Worm (Caenorhabditis elegans) whole organism, L4 larva: Measurements from ENCODE around the gene dpy-21.
A peak's percentile ranks its signal among the peaks of the same experiment; 100 is the strongest.

Experiments
- F26F4.8 ChIP-seq: fragments of 200-800 bp; sonication (Bioruptor generic); conservative IDR thresholded peaks from 2 replicates; pipeline ENCODE4 v1.3.6; 2022; ENCODE audit warnings: missing genetic modification characterization, missing compliant biosample characterization
- T20F7.1 ChIP-seq: fragments of 200-800 bp; sonication (Bioruptor generic); optimal IDR thresholded peaks from 2 replicates; lab custom pipeline; 2018; ENCODE audit warnings: mild to moderate bottlenecking, missing genetic modification characterization, missing compliant biosample characterization
- Y48G9A.11 ChIP-seq: fragments of 200-800 bp; sonication (Bioruptor generic); IDR thresholded peaks from 2 replicates; pipeline ENCODE4 v1.3.6; 2022; ENCODE audit warnings: missing genetic modification reagents, missing genetic modification characterization, missing compliant biosample characterization
- Y75B8A.6 ChIP-seq: fragments of 200-800 bp; sonication (Bioruptor generic); IDR thresholded peaks from 2 replicates; pipeline ENCODE4 v1.3.6; 2022; ENCODE audit warnings: missing genetic modification reagents, missing genetic modification characterization, missing compliant biosample characterization
- ZK546.5 ChIP-seq, 2 experiments: sonication (generic microtip); optimal IDR thresholded peaks; 2 replicates each; lab custom pipeline; 2017; ENCODE audit warnings: missing biosample characterization in 2 of 2, missing genetic modification characterization in 2 of 2
- aha-1 ChIP-seq: fragments of 150-350 bp; peaks from one replicate; lab custom pipeline; 2014; ENCODE audit warnings: missing biosample characterization, missing genetic modification characterization
- attf-4 ChIP-seq: sonication (generic microtip); optimal IDR thresholded peaks from 3 replicates; lab custom pipeline; 2017; ENCODE audit warnings: missing biosample characterization, missing genetic modification characterization
- ceh-32 ChIP-seq: sonication (generic microtip); optimal IDR thresholded peaks from 2 replicates; lab custom pipeline; 2016; ENCODE audit warnings: mild to moderate bottlenecking, missing genetic modification characterization, missing compliant biosample characterization; ENCODE audit not compliant: poor library complexity
- ceh-44 ChIP-seq: fragments of 200-800 bp; sonication (Bioruptor generic); IDR thresholded peaks from 2 replicates; pipeline ENCODE4 v1.3.6; 2022; ENCODE audit warnings: missing genetic modification reagents, missing genetic modification characterization, missing compliant biosample characterization
- ceh-82 ChIP-seq: sonication (generic microtip); optimal IDR thresholded peaks from 2 replicates; lab custom pipeline; 2017; ENCODE audit warnings: missing biosample characterization, missing genetic modification characterization
- daf-12 ChIP-seq: fragments of 150-350 bp; optimal IDR thresholded peaks from 2 replicates; lab custom pipeline; 2014; ENCODE audit warnings: missing biosample characterization, missing genetic modification reagents, missing genetic modification characterization
- daf-16 ChIP-seq, 3 experiments: sonication (generic microtip); optimal IDR thresholded peaks; 2 replicates each; lab custom pipeline; 2016 to 2017; ENCODE audit warnings: missing genetic modification characterization in 3 of 3, missing genetic modification reagents in 3 of 3, mild to moderate bottlenecking in 2 of 3, missing compliant biosample characterization in 2 of 3, missing biosample characterization in 1 of 3, moderate library complexity in 1 of 3
- daf-8 ChIP-seq: fragments of 200-800 bp; sonication (Bioruptor generic); IDR thresholded peaks from 2 replicates; pipeline ENCODE4 v1.3.6; 2022; ENCODE audit warnings: missing genetic modification characterization, missing compliant biosample characterization
- dve-1 ChIP-seq: sonication (generic microtip); optimal IDR thresholded peaks from 2 replicates; lab custom pipeline; 2017; ENCODE audit warnings: antibody characterized with exemption, mild to moderate bottlenecking, missing genetic modification characterization, missing compliant biosample characterization; ENCODE audit not compliant: insufficient read depth
- egl-27 ChIP-seq: sonication (generic microtip); optimal IDR thresholded peaks from 3 replicates; lab custom pipeline; 2017; ENCODE audit warnings: missing biosample characterization, missing genetic modification reagents, missing genetic modification characterization
- egl-43 ChIP-seq: fragments of 200-800 bp; sonication (Bioruptor generic); IDR thresholded peaks from 2 replicates; pipeline ENCODE4 v1.3.6; 2022; ENCODE audit warnings: missing genetic modification reagents, missing genetic modification characterization, missing compliant biosample characterization
- gei-8 ChIP-seq: fragments of 200-800 bp; sonication (Bioruptor generic); optimal IDR thresholded peaks from 2 replicates; lab custom pipeline; 2018; ENCODE audit warnings: mild to moderate bottlenecking, missing genetic modification characterization, missing compliant biosample characterization
- hlh-11 ChIP-seq: fragments of 200-800 bp; sonication (Bioruptor generic); optimal IDR thresholded peaks from 2 replicates; lab custom pipeline; 2018; ENCODE audit warnings: mild to moderate bottlenecking, missing genetic modification characterization, missing compliant biosample characterization
- hlh-30 ChIP-seq: sonication (generic microtip); optimal IDR thresholded peaks from 2 replicates; lab custom pipeline; 2017; ENCODE audit warnings: antibody characterized with exemption, mild to moderate bottlenecking, missing genetic modification characterization, missing compliant biosample characterization; ENCODE audit not compliant: insufficient read depth
- lin-13 ChIP-seq: fragments of 150-350 bp; optimal IDR thresholded peaks from 2 replicates; lab custom pipeline; 2014; ENCODE audit warnings: missing biosample characterization, missing genetic modification reagents, missing genetic modification characterization
- lin-15B ChIP-seq: fragments of 150-350 bp; sonication (generic microtip); optimal IDR thresholded peaks from 3 replicates; lab custom pipeline; 2014; ENCODE audit warnings: missing biosample characterization, missing genetic modification characterization
- lin-39 ChIP-seq: fragments of 150-350 bp; optimal IDR thresholded peaks from 2 replicates; lab custom pipeline; 2014; ENCODE audit warnings: missing biosample characterization, missing genetic modification reagents, missing genetic modification characterization
- lir-3 ChIP-seq: sonication (generic microtip); optimal IDR thresholded peaks from 2 replicates; lab custom pipeline; 2016; ENCODE audit warnings: mild to moderate bottlenecking, missing genetic modification characterization, missing compliant biosample characterization
- madf-5 ChIP-seq, 2 experiments: fragments of 200-800 bp; sonication (Bioruptor generic); IDR thresholded peaks; 2 replicates each; pipeline ENCODE4 v1.3.6; 2022; ENCODE audit warnings: missing compliant biosample characterization in 2 of 2, missing genetic modification characterization in 2 of 2
- mdl-1 ChIP-seq, 2 experiments: fragments of 150-350 bp in 1 of 2; sonication (generic microtip) in 1 of 2; optimal IDR thresholded peaks; 2 replicates each; lab custom pipeline; 2014 to 2017; ENCODE audit warnings: missing biosample characterization in 2 of 2, missing genetic modification characterization in 2 of 2
- mep-1 ChIP-seq: fragments of 150-350 bp; sonication (generic microtip); optimal IDR thresholded peaks from 3 replicates; lab custom pipeline; 2014; ENCODE audit warnings: missing biosample characterization, missing genetic modification characterization
- mxl-2 ChIP-seq: fragments of 200-800 bp; sonication (Bioruptor generic); conservative IDR thresholded peaks from 2 replicates; pipeline ENCODE4 v1.3.6; 2022; ENCODE audit warnings: missing genetic modification reagents, missing genetic modification characterization, missing compliant biosample characterization
- nhr-111 ChIP-seq: fragments of 200-800 bp; sonication (Bioruptor generic); optimal IDR thresholded peaks from 2 replicates; lab custom pipeline; 2018; ENCODE audit warnings: mild to moderate bottlenecking, missing genetic modification characterization, missing compliant biosample characterization
- nhr-237 ChIP-seq: sonication (generic microtip); optimal IDR thresholded peaks from 2 replicates; lab custom pipeline; 2017; ENCODE audit warnings: missing biosample characterization, missing genetic modification characterization
- nhr-25 ChIP-seq: sonication (generic microtip); optimal IDR thresholded peaks from 2 replicates; lab custom pipeline; 2017; ENCODE audit warnings: missing genetic modification characterization, mild to moderate bottlenecking, missing compliant biosample characterization, antibody characterized with exemption, moderate library complexity, borderline replicate concordance; ENCODE audit not compliant: insufficient read depth
- nhr-28 ChIP-seq: fragments of 150-350 bp; optimal IDR thresholded peaks from 2 replicates; lab custom pipeline; 2014; ENCODE audit warnings: missing biosample characterization, missing genetic modification characterization
- pha-4 ChIP-seq, 2 experiments: fragments of 150-350 bp in 1 of 2; fragments of 200-800 bp in 1 of 2; sonication (Bioruptor generic) in 1 of 2; IDR thresholded peaks in 1 of 2; optimal IDR thresholded peaks in 1 of 2; 2 replicates each; pipeline versions ENCODE4 v1.3.6 to Lab custom; 2014 to 2022; ENCODE audit warnings: missing genetic modification characterization in 2 of 2, missing genetic modification reagents in 2 of 2, missing biosample characterization in 1 of 2, missing compliant biosample characterization in 1 of 2
- php-3 ChIP-seq: fragments of 200-800 bp; sonication (Bioruptor generic); IDR thresholded peaks from 2 replicates; pipeline ENCODE4 v1.3.6; 2022; ENCODE audit warnings: missing genetic modification reagents, missing genetic modification characterization, missing compliant biosample characterization
- set-16 ChIP-seq: fragments of 200-800 bp; sonication (Bioruptor generic); IDR thresholded peaks from 2 replicates; pipeline ENCODE4 v1.3.6; 2022; ENCODE audit warnings: missing genetic modification reagents, missing genetic modification characterization, missing compliant biosample characterization
- spr-3 ChIP-seq: fragments of 200-800 bp; sonication (Bioruptor generic); optimal IDR thresholded peaks from 2 replicates; lab custom pipeline; 2018; ENCODE audit warnings: mild to moderate bottlenecking, missing genetic modification characterization, missing compliant biosample characterization
- unc-130 ChIP-seq: sonication (generic microtip); optimal IDR thresholded peaks from 2 replicates; lab custom pipeline; 2016; ENCODE audit warnings: missing genetic modification reagents, missing genetic modification characterization, missing compliant biosample characterization
- unc-62 ChIP-seq, 3 experiments: fragments of 150-350 bp in 1 of 3; sonication (generic microtip); optimal IDR thresholded peaks in 2 of 3; peaks in 1 of 3; 1 replicate in 1 of 3; 2 replicates in 2 of 3; lab custom pipeline; 2014 to 2017; ENCODE audit warnings: missing biosample characterization in 3 of 3, missing genetic modification characterization in 3 of 3, missing genetic modification reagents in 3 of 3, missing genotype in 1 of 3
- vab-7 ChIP-seq: fragments of 200-800 bp; sonication (Bioruptor generic); IDR thresholded peaks from 2 replicates; pipeline ENCODE4 v1.3.6; 2022; ENCODE audit warnings: missing genetic modification reagents, missing genetic modification characterization, missing compliant biosample characterization
- zfp-3 ChIP-seq: fragments of 200-800 bp; sonication (Bioruptor generic); conservative IDR thresholded peaks from 2 replicates; pipeline ENCODE4 v1.3.6; 2022; ENCODE audit warnings: missing genetic modification reagents, missing genetic modification characterization, missing compliant biosample characterization
- zip-11 ChIP-seq: fragments of 200-800 bp; sonication (Bioruptor generic); IDR thresholded peaks from 2 replicates; pipeline ENCODE4 v1.3.6; 2022; ENCODE audit warnings: missing genetic modification characterization, missing compliant biosample characterization
- ztf-7 ChIP-seq: fragments of 150-350 bp; optimal IDR thresholded peaks from 2 replicates; lab custom pipeline; 2014; ENCODE audit warnings: missing biosample characterization, missing genetic modification characterization

dpy-21 gene

DNA sequence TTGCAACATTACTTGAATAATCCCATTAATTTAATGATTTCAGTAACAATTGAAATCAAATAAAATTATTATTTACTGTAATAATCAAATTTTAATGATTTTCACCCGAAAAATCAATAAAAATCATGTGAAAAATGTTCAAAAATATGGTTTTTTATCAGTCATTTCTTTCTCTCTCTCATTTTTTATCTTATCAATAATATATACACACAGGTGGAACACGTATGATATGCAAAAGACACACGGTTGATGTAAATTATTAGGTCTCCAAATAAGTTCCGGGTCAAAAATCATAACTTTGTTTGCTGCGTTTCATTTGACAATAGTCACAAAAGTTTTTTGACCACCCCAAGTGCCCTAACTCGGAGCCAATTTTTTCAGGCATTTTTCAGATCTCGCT is 29.2 kb upstream of the dpy-21 start (continued):
- TF ChIP-seq madf-5 (GFP tag; IDR thresholded peaks at IDR 0.05; lab: Robert Waterston, UW), result no peak
- no peak for TF ChIP-seq nhr-111 (GFP tag; lab: Kevin White, UChicago)
- peak; percentile 35 for TF ChIP-seq dve-1 (tag; lab: Kevin White, UChicago)
- peak; percentile 50 for TF ChIP-seq nhr-28 (tag; lab: Kevin White, UChicago)
- TF ChIP-seq lin-15B, result no peak
- TF ChIP-seq egl-43 (GFP tag; lab: Robert Waterston, UW), result no peak
- no peak for TF ChIP-seq egl-27 (tag; lab: Kevin White, UChicago)
- TF ChIP-seq mep-1, result no peak
- no peak for TF ChIP-seq F26F4.8 (GFP tag; lab: Robert Waterston, UW)
- no peak for TF ChIP-seq unc-130 (GFP tag; lab: Kevin White, UChicago)
- no peak for TF ChIP-seq daf-8 (GFP tag; lab: Robert Waterston, UW)
- TF ChIP-seq daf-16 (GFP tag; optimal IDR thresholded peaks at IDR 0.05; lab: Kevin White, UChicago), result no peak
- TF ChIP-seq daf-16 (tag; optimal IDR thresholded peaks at IDR 0.05; lab: Kevin White, UChicago), result peak; percentile 75
- no peak for TF ChIP-seq zip-11
- TF ChIP-seq hlh-30 (tag; lab: Kevin White, UChicago), result peak; percentile 24
- TF ChIP-seq hlh-11 (tag; lab: Kevin White, UChicago), result peak; percentile 62
- no peak for TF ChIP-seq gei-8 (GFP tag; lab: Kevin White, UChicago)
- TF ChIP-seq zfp-3 (GFP tag; lab: Robert Waterston, UW), result no peak
- TF ChIP-seq ceh-32 (tag; lab: Kevin White, UChicago), result no peak
- TF ChIP-seq attf-4 (tag; lab: Kevin White, UChicago), result no peak
- peak; percentile 12 for TF ChIP-seq T20F7.1 (GFP tag; lab: Kevin White, UChicago)

DNA sequence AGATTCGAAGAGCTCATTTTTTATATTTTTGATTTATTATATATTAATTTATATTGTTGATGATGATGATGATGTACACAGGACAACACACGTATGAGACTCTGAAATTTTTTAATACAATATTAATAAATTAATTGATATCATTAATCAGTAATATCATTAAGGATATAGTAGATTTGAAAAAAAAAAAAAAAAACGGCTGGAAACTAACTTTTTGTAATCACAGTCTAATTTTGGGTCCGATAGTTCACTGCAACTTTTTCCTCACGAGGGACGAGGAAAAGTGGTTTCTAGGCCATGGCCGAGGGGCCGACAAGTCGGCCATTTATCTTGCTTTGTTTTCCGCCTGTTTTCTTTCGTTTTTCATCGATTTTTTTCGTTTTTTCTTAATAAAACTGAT is 17.8 kb upstream of the dpy-21 start, which contains the start of gene gck-3:
Gene gck-3, minus strand, starts transcription at position 101 of the 400 bp plus-strand sequence.
- TF ChIP-seq mdl-1 (tag; optimal IDR thresholded peaks at IDR 0.05; lab: Kevin White, UChicago), result no peak
- no peak for TF ChIP-seq vab-7 (GFP tag; lab: Robert Waterston, UW)
- TF ChIP-seq, all 104 proteins: peak for 0

DNA sequence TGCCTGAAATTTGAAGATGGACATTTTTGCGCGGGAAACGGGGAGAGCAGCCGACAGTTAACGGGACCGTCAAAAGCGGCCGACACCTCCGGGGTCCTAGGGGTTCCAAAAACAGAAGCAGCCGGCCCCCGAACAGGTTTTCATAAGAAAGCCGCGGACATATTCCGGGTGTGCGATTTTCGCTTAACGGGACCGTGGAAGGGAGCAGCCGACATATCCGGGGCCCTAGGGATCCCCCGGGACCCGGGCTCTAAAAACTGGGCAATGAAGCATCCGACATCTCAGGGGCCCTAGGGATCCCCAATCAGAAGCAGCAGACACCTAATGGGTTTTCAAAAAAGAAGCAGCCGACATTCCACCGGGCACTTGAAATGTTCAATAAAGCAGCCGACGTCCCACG is 13.5 kb upstream of the dpy-21 start:
- TF ChIP-seq php-3 (GFP tag; lab: Robert Waterston, UW), result 0 out of 2 replicates have a peak, but pooled peaks have one; percentile 19
- TF ChIP-seq nhr-111 (GFP tag; lab: Kevin White, UChicago), result no peak
- 0 out of 2 replicates have a peak, but pooled peaks have one; percentile 60 for TF ChIP-seq egl-43 (GFP tag; lab: Robert Waterston, UW)
- no peak for TF ChIP-seq hlh-11 (tag; lab: Kevin White, UChicago)
- peak; percentile 89 for TF ChIP-seq set-16 (GFP tag; lab: Robert Waterston, UW)
- TF ChIP-seq aha-1, result peak; percentile 87

DNA sequence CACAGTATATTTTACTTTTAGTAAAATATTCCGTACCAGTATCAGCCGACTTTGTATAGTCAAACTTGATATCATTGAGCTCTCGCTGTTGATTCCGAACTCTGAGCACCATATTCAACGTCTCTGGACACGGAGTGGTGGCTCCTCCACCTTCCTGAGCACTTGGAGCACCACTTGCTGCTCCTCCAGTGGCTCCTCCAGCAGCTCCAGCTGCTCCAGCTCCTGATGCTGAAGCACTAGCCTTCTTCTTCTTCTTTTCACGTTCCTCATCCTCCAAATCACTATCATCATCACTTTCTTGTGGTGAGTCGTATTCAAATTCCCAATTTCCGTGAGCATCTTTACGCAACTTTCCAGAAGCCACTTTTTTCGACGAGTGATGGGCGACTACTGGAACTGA is 7.1 kb upstream of the dpy-21 start:
- peak; percentile 74 for TF ChIP-seq set-16 (GFP tag; lab: Robert Waterston, UW)
- TF ChIP-seq nhr-237 (tag; lab: Kevin White, UChicago), result no peak

DNA sequence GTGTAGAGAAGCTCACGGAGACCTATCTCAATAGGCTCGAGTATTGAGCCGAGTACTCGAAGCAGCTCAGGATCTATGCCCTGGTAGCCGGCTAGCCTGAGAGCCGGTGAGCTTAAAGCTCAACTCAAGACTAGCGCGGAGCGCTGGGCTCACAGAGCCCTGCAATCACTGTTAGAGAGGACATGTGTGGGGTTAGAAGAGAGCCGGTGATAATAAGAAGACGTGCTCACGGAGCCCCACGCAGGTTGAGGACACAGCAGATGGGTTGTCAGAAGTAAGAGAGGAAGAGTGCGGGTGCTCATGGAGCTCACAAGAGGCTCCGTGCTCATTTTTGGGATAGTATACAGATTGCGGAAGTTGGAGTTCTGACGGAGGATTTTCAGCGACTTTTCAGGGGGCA is 3.3 kb upstream of the dpy-21 start:
- TF ChIP-seq ztf-7 (tag; lab: Kevin White, UChicago), result no peak
- no peak for TF ChIP-seq lin-13 (GFP tag; lab: Kevin White, UChicago)
- TF ChIP-seq ceh-82, result no peak
- no peak for TF ChIP-seq lir-3 (tag; lab: Kevin White, UChicago)
- no peak for TF ChIP-seq nhr-25 (tag; lab: Kevin White, UChicago)
- peak; percentile 91 for TF ChIP-seq aha-1
- no peak for TF ChIP-seq Y75B8A.6 (GFP tag; lab: Robert Waterston, UW)
- TF ChIP-seq unc-62 (GFP tag; optimal IDR thresholded peaks at IDR 0.05 in 1 of 2; lab: Kevin White, UChicago), result peak in 1 of 2 experiments; percentile 42
- no peak for TF ChIP-seq unc-62 (tag; optimal IDR thresholded peaks at IDR 0.05; lab: Kevin White, UChicago)
- no peak for TF ChIP-seq attf-4 (tag; lab: Kevin White, UChicago)
- no peak for TF ChIP-seq spr-3 (GFP tag; lab: Kevin White, UChicago)
- TF ChIP-seq set-16 (GFP tag; lab: Robert Waterston, UW), result peak; percentile 53; the same call in 1 of the 2 replicates
- TF ChIP-seq ceh-44 (GFP tag; lab: Robert Waterston, UW), result no peak
- no peak for TF ChIP-seq Y48G9A.11
- no peak for TF ChIP-seq lin-39
- TF ChIP-seq daf-12 (tag; lab: Kevin White, UChicago), result no peak
- TF ChIP-seq ZK546.5 (tag; optimal IDR thresholded peaks at IDR 0.05; lab: Kevin White, UChicago), result no peak
- no peak for TF ChIP-seq pha-4 (GFP tag; IDR thresholded peaks at IDR 0.05; lab: Robert Waterston, UW)
- TF ChIP-seq pha-4 (tag; optimal IDR thresholded peaks at IDR 0.05; lab: Kevin White, UChicago), result no peak
- TF ChIP-seq gei-8 (GFP tag; lab: Kevin White, UChicago), result no peak
- TF ChIP-seq mxl-2 (GFP tag; lab: Robert Waterston, UW), result no peak
- TF ChIP-seq, all 104 proteins: peak for 3
